Fruit fly (Drosophila melanogaster) S2 (cell line): ENCODE measurements around the gene PTPMT1.

Source experiments
- CG8478 ChIP-seq: fragments of >200 bp; optimal IDR thresholded peaks from 2 replicates; lab custom pipeline; 2018
- CTCF ChIP-seq, 2 experiments: fragments of >200 bp; optimal IDR thresholded peaks; 2 replicates each; lab custom pipeline; 2018

DNA sequence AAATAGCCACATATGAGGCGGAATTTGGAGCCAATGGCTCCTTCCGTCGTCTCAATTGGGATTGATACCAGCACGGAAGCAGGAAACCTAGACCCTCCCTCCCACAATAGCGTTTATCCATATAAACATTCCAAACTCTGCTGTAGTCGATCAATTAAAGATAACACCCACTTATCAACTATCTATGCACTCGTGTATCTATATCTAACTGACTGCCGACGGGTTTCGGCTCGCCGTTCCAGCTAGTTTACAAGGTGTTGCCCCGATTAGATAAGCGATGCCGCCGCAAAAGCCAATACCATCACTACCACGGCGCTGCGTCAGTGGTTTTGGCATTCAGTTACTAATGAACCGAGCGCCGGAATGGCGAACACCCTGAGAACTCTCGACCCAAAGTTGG, 46.9 kb upstream of the PTPMT1 start, which contains the start of gene CG10300:
- TF ChIP-seq CTCF (optimal IDR thresholded peaks at IDR 0.05; lab: Kevin White, UChicago): no peak
- TF ChIP-seq CG8478 (lab: Kevin White, UChicago): no peak
